Fruit fly (Drosophila melanogaster) whole organism, embryonic: ENCODE measurements around the gene CG9839.

ENCODE experiments used
- ATbp ChIP-seq: fragments of 200-800 bp; sonication (Bioruptor generic); optimal IDR thresholded peaks from 2 replicates; lab custom pipeline; 2017; ENCODE audit warnings: missing biosample characterization, mild to moderate bottlenecking, missing genetic modification characterization, missing genetic modification reagents
- BEAF-32 ChIP-seq: fragments of 200-800 bp; sonication (Bioruptor generic); optimal IDR thresholded peaks from 3 replicates; lab custom pipeline; 2017; ENCODE audit warnings: missing biosample characterization, missing genetic modification characterization, mild to moderate bottlenecking, moderate library complexity, missing genetic modification reagents
- CG11560 ChIP-seq: fragments of 200-800 bp; sonication (Bioruptor generic); IDR thresholded peaks from 3 replicates; pipeline ENCODE4 v1.3.6; 2022; ENCODE audit warnings: missing biosample characterization, missing genetic modification characterization
- CG11723 ChIP-seq: fragments of 200-800 bp; sonication (Bioruptor generic); optimal IDR thresholded peaks from 2 replicates; lab custom pipeline; 2017; ENCODE audit warnings: missing biosample characterization, mild to moderate bottlenecking, missing genetic modification characterization
- CG12155 ChIP-seq: fragments of 200-800 bp; sonication (Bioruptor generic); optimal IDR thresholded peaks from 3 replicates; lab custom pipeline; 2016; ENCODE audit warnings: missing biosample characterization, missing genetic modification characterization
- CG12769 ChIP-seq: fragments of 200-800 bp; sonication (Bioruptor generic); optimal IDR thresholded peaks from 2 replicates; lab custom pipeline; 2019; ENCODE audit warnings: missing biosample characterization, mild to moderate bottlenecking, missing genetic modification characterization, moderate library complexity
- CG13287 ChIP-seq: fragments of 200-800 bp; sonication (Bioruptor generic); IDR thresholded peaks from 2 replicates; pipeline ENCODE4 v1.3.6; 2022; ENCODE audit warnings: missing biosample characterization, missing genetic modification characterization; ENCODE audit not compliant: partially characterized antibody
- CG15696 ChIP-seq: fragments of 200-800 bp; sonication (Bioruptor generic); optimal IDR thresholded peaks from 2 replicates; lab custom pipeline; 2019; ENCODE audit warnings: missing biosample characterization, mild to moderate bottlenecking, missing genetic modification characterization, moderate library complexity
- CG16815 ChIP-seq: fragments of 200-800 bp; sonication (Bioruptor generic); optimal IDR thresholded peaks from 3 replicates; lab custom pipeline; 2017; ENCODE audit warnings: missing biosample characterization, mild to moderate bottlenecking, missing genetic modification characterization
- CG17568 ChIP-seq: fragments of 200-800 bp; sonication (Bioruptor generic); optimal IDR thresholded peaks from 2 replicates; lab custom pipeline; 2018; ENCODE audit warnings: missing biosample characterization, mild to moderate bottlenecking, missing genetic modification characterization, moderate library complexity
- CG1792 ChIP-seq: fragments of 200-800 bp; sonication (Bioruptor generic); optimal IDR thresholded peaks from 2 replicates; lab custom pipeline; 2016; ENCODE audit warnings: missing biosample characterization, missing genetic modification characterization
- CG32772 ChIP-seq: fragments of 200-800 bp; sonication (Bioruptor generic); IDR thresholded peaks from 2 replicates; pipeline ENCODE4 v1.3.6; 2022; ENCODE audit warnings: missing biosample characterization, missing genetic modification characterization
- CG33557 ChIP-seq: fragments of 200-800 bp; sonication (Bioruptor generic); optimal IDR thresholded peaks from 2 replicates; lab custom pipeline; 2019; ENCODE audit warnings: missing biosample characterization, mild to moderate bottlenecking, missing genetic modification characterization, moderate library complexity
- CG4854 ChIP-seq: fragments of 200-800 bp; sonication (Bioruptor generic); optimal IDR thresholded peaks from 2 replicates; lab custom pipeline; 2016; ENCODE audit warnings: missing biosample characterization, missing genetic modification characterization, inconsistent platforms
- CG6765 ChIP-seq: fragments of 200-800 bp; sonication (Bioruptor generic); optimal IDR thresholded peaks from 3 replicates; lab custom pipeline; 2017; ENCODE audit warnings: missing biosample characterization, mild to moderate bottlenecking, missing genetic modification characterization
- CG6791 ChIP-seq: fragments of 200-800 bp; sonication (Bioruptor generic); IDR thresholded peaks from 3 replicates; pipeline ENCODE4 v1.3.6; 2022; ENCODE audit warnings: missing biosample characterization, missing genetic modification characterization; ENCODE audit not compliant: partially characterized antibody
- CG6813 ChIP-seq: fragments of 200-800 bp; sonication (Bioruptor generic); optimal IDR thresholded peaks from 2 replicates; lab custom pipeline; 2017; ENCODE audit warnings: missing biosample characterization, missing genetic modification characterization, mild to moderate bottlenecking, moderate library complexity, missing genetic modification reagents
- CG7928 ChIP-seq: fragments of 200-800 bp; sonication (Bioruptor generic); optimal IDR thresholded peaks from 2 replicates; lab custom pipeline; 2017; ENCODE audit warnings: missing biosample characterization, mild to moderate bottlenecking, missing genetic modification characterization
- CG8089 ChIP-seq: fragments of 200-800 bp; sonication (Bioruptor generic); optimal IDR thresholded peaks from 3 replicates; lab custom pipeline; 2016; ENCODE audit warnings: missing biosample characterization, missing genetic modification characterization
- CG8944 ChIP-seq: fragments of 200-800 bp; sonication (Bioruptor generic); optimal IDR thresholded peaks from 3 replicates; lab custom pipeline; 2016; ENCODE audit warnings: missing biosample characterization, missing genetic modification characterization
- Dref ChIP-seq: fragments of 200-800 bp; sonication (Bioruptor generic); IDR thresholded peaks from 2 replicates; pipeline ENCODE4 v1.3.6; 2022; ENCODE audit warnings: missing biosample characterization, missing genetic modification characterization
- Eip74EF ChIP-seq, 2 experiments: fragments of 200-800 bp in 1 of 2; fragments of >200 bp in 1 of 2; sonication (Bioruptor generic) in 1 of 2; optimal IDR thresholded peaks; 2 replicates each; lab custom pipeline; 2017 to 2019; ENCODE audit warnings: missing biosample characterization in 2 of 2, missing genetic modification characterization in 2 of 2, mild to moderate bottlenecking in 1 of 2, moderate library complexity in 1 of 2
- Ets97D ChIP-seq: fragments of 200-800 bp; sonication (Bioruptor generic); optimal IDR thresholded peaks from 3 replicates; lab custom pipeline; 2016; ENCODE audit warnings: missing biosample characterization, missing genetic modification characterization
- Hsf ChIP-seq: fragments of 200-800 bp; sonication (Bioruptor generic); optimal IDR thresholded peaks from 3 replicates; lab custom pipeline; 2016; ENCODE audit warnings: missing biosample characterization, missing genetic modification characterization
- NC2β ChIP-seq: fragments of 200-800 bp; sonication (Bioruptor generic); optimal IDR thresholded peaks from 2 replicates; lab custom pipeline; 2016; ENCODE audit warnings: missing biosample characterization, missing genetic modification characterization
- Taf1 ChIP-seq: fragments of 200-800 bp; sonication (Bioruptor generic); IDR thresholded peaks from 2 replicates; pipeline ENCODE4 v1.3.6; 2022; ENCODE audit warnings: missing biosample characterization, missing genetic modification characterization
- Tbp ChIP-seq: fragments of >200 bp; optimal IDR thresholded peaks from 2 replicates; lab custom pipeline; 2018; ENCODE audit warnings: missing biosample characterization, missing genetic modification characterization
- Trl ChIP-seq, 3 experiments: fragments of >200 bp in 2 of 3; fragments of 200-800 bp in 1 of 3; sonication (Bioruptor generic) in 1 of 3; optimal IDR thresholded peaks; 2 replicates in 1 of 3; 3 replicates in 2 of 3; lab custom pipeline; 2016 to 2017; ENCODE audit warnings: missing biosample characterization in 1 of 3, missing genetic modification characterization in 1 of 3
- ara ChIP-seq: fragments of 200-800 bp; sonication (Bioruptor generic); IDR thresholded peaks from 2 replicates; pipeline ENCODE4 v1.3.6; 2022; ENCODE audit warnings: missing biosample characterization, missing genetic modification characterization
- crp ChIP-seq, 2 experiments: fragments of 200-800 bp; sonication (Bioruptor generic); optimal IDR thresholded peaks; 2 replicates in 1 of 2; 3 replicates in 1 of 2; lab custom pipeline; 2017; ENCODE audit warnings: missing biosample characterization in 2 of 2, missing genetic modification characterization in 2 of 2, mild to moderate bottlenecking in 1 of 2, moderate library complexity in 1 of 2
- dimm ChIP-seq: fragments of 200-800 bp; sonication (Bioruptor generic); IDR thresholded peaks from 2 replicates; pipeline ENCODE4 v1.3.6; 2022; ENCODE audit warnings: missing biosample characterization, missing genetic modification characterization
- dm ChIP-seq: fragments of 200-800 bp; sonication (Bioruptor generic); optimal IDR thresholded peaks from 3 replicates; lab custom pipeline; 2016; ENCODE audit warnings: missing biosample characterization, missing genetic modification characterization
- en ChIP-seq: fragments of 200-800 bp; sonication (Bioruptor generic); optimal IDR thresholded peaks from 2 replicates; lab custom pipeline; 2016; ENCODE audit warnings: missing biosample characterization, missing genetic modification characterization
- ewg ChIP-seq: fragments of 200-800 bp; sonication (Bioruptor generic); optimal IDR thresholded peaks from 3 replicates; lab custom pipeline; 2017; ENCODE audit warnings: mild to moderate bottlenecking, missing biosample characterization, missing genetic modification reagents, missing genetic modification characterization
- fd102C ChIP-seq: fragments of 200-800 bp; sonication (Bioruptor generic); optimal IDR thresholded peaks from 2 replicates; lab custom pipeline; 2018; ENCODE audit warnings: missing biosample characterization, mild to moderate bottlenecking, missing genetic modification characterization, moderate library complexity
- gcm2 ChIP-seq: fragments of 200-800 bp; sonication (Bioruptor generic); optimal IDR thresholded peaks from 2 replicates; lab custom pipeline; 2016; ENCODE audit warnings: missing biosample characterization, missing genetic modification characterization
- gsb ChIP-seq: fragments of 200-800 bp; sonication (Bioruptor generic); IDR thresholded peaks from 2 replicates; pipeline ENCODE4 v1.3.6; 2022; ENCODE audit warnings: missing biosample characterization, missing genetic modification characterization
- gt ChIP-seq: fragments of 200-800 bp; sonication (Bioruptor generic); IDR thresholded peaks from 2 replicates; pipeline ENCODE4 v1.3.6; 2022; ENCODE audit warnings: missing biosample characterization, missing genetic modification characterization
- her ChIP-seq: fragments of 200-800 bp; sonication (Bioruptor generic); optimal IDR thresholded peaks from 2 replicates; lab custom pipeline; 2016; ENCODE audit warnings: missing biosample characterization, missing genetic modification characterization
- jing ChIP-seq: fragments of 200-800 bp; sonication (Bioruptor generic); optimal IDR thresholded peaks from 2 replicates; lab custom pipeline; 2018; ENCODE audit warnings: missing biosample characterization, mild to moderate bottlenecking, missing genetic modification characterization
- nerfin-2 ChIP-seq: fragments of 200-800 bp; sonication (Bioruptor generic); IDR thresholded peaks from 2 replicates; pipeline ENCODE4 v1.3.6; 2022; ENCODE audit warnings: missing biosample characterization, missing genetic modification characterization; ENCODE audit not compliant: partially characterized antibody
- pb ChIP-seq: fragments of 200-800 bp; sonication (Bioruptor generic); optimal IDR thresholded peaks from 3 replicates; lab custom pipeline; 2016; ENCODE audit warnings: missing biosample characterization, missing genetic modification characterization
- salm ChIP-seq: fragments of 200-800 bp; sonication (Bioruptor generic); optimal IDR thresholded peaks from 2 replicates; lab custom pipeline; 2018; ENCODE audit warnings: missing biosample characterization, mild to moderate bottlenecking, missing genetic modification characterization
- sc ChIP-seq, 3 experiments: fragments of >200 bp in 2 of 3; fragments of 200-800 bp in 1 of 3; sonication (Bioruptor generic) in 1 of 3; optimal IDR thresholded peaks; 2 replicates in 2 of 3; 3 replicates in 1 of 3; lab custom pipeline; 2017; ENCODE audit warnings: mild to moderate bottlenecking in 1 of 3, missing biosample characterization in 1 of 3, missing genetic modification characterization in 1 of 3, missing genetic modification reagents in 1 of 3
- tna ChIP-seq: fragments of 200-800 bp; sonication (Bioruptor generic); IDR thresholded peaks from 2 replicates; pipeline ENCODE4 v1.3.6; 2022; ENCODE audit warnings: missing biosample characterization, missing genetic modification characterization; ENCODE audit not compliant: partially characterized antibody
- toy ChIP-seq: fragments of 200-800 bp; sonication (Bioruptor generic); IDR thresholded peaks from 2 replicates; pipeline ENCODE4 v1.3.6; 2022; ENCODE audit warnings: missing biosample characterization, missing genetic modification characterization
- trh ChIP-seq: fragments of 200-800 bp; sonication (Bioruptor generic); optimal IDR thresholded peaks from 2 replicates; lab custom pipeline; 2016; ENCODE audit warnings: missing biosample characterization, missing genetic modification characterization
- vvl ChIP-seq: fragments of 200-800 bp; sonication (Bioruptor generic); IDR thresholded peaks from 2 replicates; pipeline ENCODE4 v1.3.6; 2022; ENCODE audit warnings: missing biosample characterization, missing genetic modification characterization
- zfh2 ChIP-seq: fragments of 200-800 bp; sonication (Bioruptor generic); optimal IDR thresholded peaks from 2 replicates; lab custom pipeline; 2016; ENCODE audit warnings: missing biosample characterization, missing genetic modification characterization

CG9839 gene

DNA sequence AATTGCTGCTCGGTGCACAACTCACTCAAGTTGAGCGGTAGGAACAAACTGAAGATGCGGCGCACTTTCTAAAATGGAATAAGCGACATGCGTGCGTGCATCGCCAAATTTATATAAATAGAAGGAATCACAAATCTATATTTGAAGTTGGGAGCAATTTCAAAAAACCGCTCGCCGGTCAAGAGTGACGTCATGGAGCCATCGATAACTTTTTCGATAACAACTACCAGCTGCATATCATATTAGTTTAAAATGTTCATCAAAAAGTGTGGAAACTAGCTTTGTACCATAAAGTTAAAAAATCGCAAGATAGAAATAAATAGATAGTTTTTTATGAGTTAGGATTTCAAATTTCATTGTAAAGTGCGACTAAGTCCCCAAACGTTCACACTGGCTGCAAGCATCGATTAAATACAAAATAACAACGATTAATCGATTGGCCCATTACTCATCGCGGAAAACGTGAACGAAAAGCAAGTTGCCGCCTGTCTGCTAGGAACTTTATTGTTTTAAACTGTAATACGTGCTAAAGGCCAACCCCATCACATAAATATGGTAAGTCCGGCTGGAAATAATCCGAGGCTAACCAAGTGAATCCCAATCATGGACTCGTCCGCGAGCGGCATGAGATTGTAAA, 4.4 kb downstream of the CG9839 start, which contains the start of the genes Pif1A, Pif1B and CCT7:
TSS of gene Pif1A (minus strand) at position 51 of the 637 bp plus-strand sequence.
TSS of gene Pif1B (minus strand) at position 51 of the 637 bp plus-strand sequence.
TSS of gene CCT7 (plus strand) at position 439 of the 637 bp plus-strand sequence.
- TF ChIP-seq CG32772 (no peak), CG6791 (GFP tag; lab: Robert Waterston, UW) (peak; percentile 88), nerfin-2 (GFP tag; lab: Robert Waterston, UW) (peak; percentile 94), crp (GFP tag; optimal IDR thresholded peaks at IDR 0.05; lab: Kevin White, UChicago) (peak in 1 of 2 experiments; percentile 52), tna (GFP tag; lab: Robert Waterston, UW) (peak; percentile 92), CG4854 (GFP tag; lab: Kevin White, UChicago) (peak; percentile 2), CG1792 (no peak), gsb (GFP tag; lab: Robert Waterston, UW) (no peak), CG8944 (no peak), jing (GFP tag; lab: Kevin White, UChicago) (no peak), CG17568 (GFP tag; lab: Kevin White, UChicago) (no peak), NC2β (peak; percentile 36), CG12155 (peak; percentile 26), CG13287 (GFP tag; lab: Robert Waterston, UW) (peak; percentile 98), gt (GFP tag; lab: Robert Waterston, UW) (no peak), Ets97D (peak; percentile 82), trh (GFP tag; lab: Kevin White, UChicago) (no peak), dm (GFP tag; lab: Kevin White, UChicago) (peak; percentile 90), ATbp (GFP tag; lab: Kevin White, UChicago) (no peak), CG11560 (tag; lab: Robert Waterston, UW) (peak; percentile 84; the same call in 2 of the 3 replicates), Trl (optimal IDR thresholded peaks at IDR 0.05; lab: Kevin White, UChicago) (no peak), Trl (GFP tag; optimal IDR thresholded peaks at IDR 0.05; lab: Kevin White, UChicago) (peak; percentile 17), CG7928 (GFP tag; lab: Kevin White, UChicago) (no peak), CG6813 (no peak), CG16815 (GFP tag; lab: Kevin White, UChicago) (no peak), sc (optimal IDR thresholded peaks at IDR 0.05; lab: Kevin White, UChicago) (no peak), sc (GFP tag; optimal IDR thresholded peaks at IDR 0.05; lab: Kevin White, UChicago) (no peak), CG6765 (GFP tag; lab: Kevin White, UChicago) (no peak), salm (tag; lab: Kevin White, UChicago) (no peak), pb (GFP tag; lab: Kevin White, UChicago) (no peak), Tbp (GFP tag; lab: Kevin White, UChicago) (no peak), Taf1 (GFP tag; lab: Robert Waterston, UW) (no peak), CG12769 (tag; lab: Kevin White, UChicago) (no peak), CG33557 (no peak), toy (GFP tag; lab: Robert Waterston, UW) (no peak), Eip74EF (GFP tag; optimal IDR thresholded peaks at IDR 0.05; lab: Kevin White, UChicago) (no peak), gcm2 (GFP tag; lab: Kevin White, UChicago) (no peak), Dref (GFP tag; lab: Robert Waterston, UW) (peak; percentile 91), CG8089 (no peak), vvl (GFP tag; lab: Robert Waterston, UW) (peak; percentile 24; the same call in 1 of the 2 replicates), CG15696 (tag; lab: Kevin White, UChicago) (no peak), dimm (no peak), CG11723 (no peak), fd102C (GFP tag; lab: Kevin White, UChicago) (no peak), ara (GFP tag; lab: Robert Waterston, UW) (no peak), en (GFP tag; lab: Kevin White, UChicago) (no peak), zfh2 (no peak), BEAF-32 (GFP tag; lab: Kevin White, UChicago) (peak; percentile 94), ewg (GFP tag; lab: Kevin White, UChicago) (no peak), her (GFP tag; lab: Kevin White, UChicago) (no peak), Hsf (peak; percentile 35)
